Worm (Caenorhabditis elegans) whole organism, young adult: Measurements from ENCODE around the gene memb-2.

Source experiments
- B0035.1 ChIP-seq: sonication (generic microtip); optimal IDR thresholded peaks from 2 replicates; lab custom pipeline; 2016; ENCODE audit warnings: missing genetic modification characterization, mild to moderate bottlenecking, missing compliant biosample characterization, missing genotype, missing genetic modification reagents
- B0261.1 ChIP-seq: sonication (generic microtip); optimal IDR thresholded peaks from 2 replicates; lab custom pipeline; 2016; ENCODE audit warnings: mild to moderate bottlenecking, missing genetic modification characterization, moderate library complexity, missing compliant biosample characterization
- F33H1.4 ChIP-seq: fragments of 200-800 bp; sonication (Bioruptor generic); IDR thresholded peaks from 2 replicates; pipeline ENCODE4 v1.3.6; 2022; ENCODE audit warnings: missing genetic modification reagents, missing genetic modification characterization, missing compliant biosample characterization
- F37B4.10 ChIP-seq: fragments of 200-800 bp; sonication (Bioruptor generic); IDR thresholded peaks from 2 replicates; pipeline ENCODE4 v1.3.6; 2022; ENCODE audit warnings: missing genetic modification characterization, missing compliant biosample characterization
- F39B2.1 ChIP-seq: fragments of 200-800 bp; sonication (Bioruptor generic); IDR thresholded peaks from 2 replicates; pipeline ENCODE4 v1.3.6; 2022; ENCODE audit warnings: missing genetic modification reagents, missing genetic modification characterization, missing compliant biosample characterization
- K12H6.12 ChIP-seq: fragments of 200-800 bp; sonication (Bioruptor generic); optimal IDR thresholded peaks from 2 replicates; lab custom pipeline; 2018; ENCODE audit warnings: mild to moderate bottlenecking, missing genetic modification characterization, missing compliant biosample characterization
- akir-1 ChIP-seq: fragments of 200-800 bp; sonication (Bioruptor generic); optimal IDR thresholded peaks from 2 replicates; lab custom pipeline; 2018; ENCODE audit warnings: mild to moderate bottlenecking, missing genetic modification characterization, moderate library complexity, missing compliant biosample characterization
- attf-5 ChIP-seq: fragments of 200-800 bp; sonication (Bioruptor generic); optimal IDR thresholded peaks from 2 replicates; lab custom pipeline; 2018; ENCODE audit warnings: mild to moderate bottlenecking, missing genetic modification characterization, missing compliant biosample characterization
- attf-6 ChIP-seq: fragments of 200-800 bp; sonication (Bioruptor generic); IDR thresholded peaks from 2 replicates; pipeline ENCODE4 v1.3.6; 2022; ENCODE audit warnings: missing genetic modification reagents, missing genetic modification characterization, missing compliant biosample characterization
- cebp-2 ChIP-seq: fragments of 200-800 bp; sonication (Bioruptor generic); IDR thresholded peaks from 2 replicates; pipeline ENCODE4 v1.3.6; 2022; ENCODE audit warnings: missing genetic modification characterization, missing compliant biosample characterization
- ceh-91 ChIP-seq: fragments of 200-800 bp; sonication (Bioruptor generic); IDR thresholded peaks from 2 replicates; pipeline ENCODE4 v1.3.6; 2022; ENCODE audit warnings: missing genetic modification reagents, missing genetic modification characterization, missing compliant biosample characterization
- dox-1 ChIP-seq: fragments of 200-800 bp; sonication (Bioruptor generic); IDR thresholded peaks from 2 replicates; pipeline ENCODE4 v1.3.6; 2022; ENCODE audit warnings: missing genetic modification reagents, missing genetic modification characterization, missing compliant biosample characterization
- efl-1 ChIP-seq: fragments of 150-350 bp; optimal IDR thresholded peaks from 2 replicates; lab custom pipeline; 2014; ENCODE audit warnings: missing biosample characterization, missing genetic modification reagents, missing genetic modification characterization
- egl-44 ChIP-seq: fragments of 200-800 bp; sonication (Bioruptor generic); IDR thresholded peaks from 2 replicates; pipeline ENCODE4 v1.3.6; 2022; ENCODE audit warnings: missing genetic modification reagents, missing genetic modification characterization, missing compliant biosample characterization
- him-1 ChIP-seq: sonication (generic microtip); optimal IDR thresholded peaks from 2 replicates; lab custom pipeline; 2016; ENCODE audit warnings: missing genotype, missing genetic modification reagents, missing genetic modification characterization, missing compliant biosample characterization
- hlh-12 ChIP-seq: sonication (generic microtip); optimal IDR thresholded peaks from 2 replicates; lab custom pipeline; 2016; ENCODE audit warnings: missing genetic modification characterization, missing compliant biosample characterization
- hmg-1.2 ChIP-seq: fragments of 200-800 bp; sonication (Bioruptor generic); IDR thresholded peaks from 2 replicates; pipeline ENCODE4 v1.3.6; 2022; ENCODE audit warnings: missing genetic modification reagents, missing genetic modification characterization, missing compliant biosample characterization
- let-607 ChIP-seq, 2 experiments: fragments of 200-800 bp in 1 of 2; sonication (Bioruptor generic) in 1 of 2; sonication (generic microtip) in 1 of 2; optimal IDR thresholded peaks; 2 replicates each; lab custom pipeline; 2016 to 2018; ENCODE audit warnings: mild to moderate bottlenecking in 2 of 2, missing compliant biosample characterization in 2 of 2, missing genetic modification characterization in 2 of 2, moderate library complexity in 2 of 2, missing genotype in 1 of 2
- lin-35 ChIP-seq, 3 experiments: fragments of 150-350 bp in 2 of 3; sonication (generic microtip) in 1 of 3; optimal IDR thresholded peaks; 2 replicates each; lab custom pipeline; 2014 to 2018; ENCODE audit warnings: missing biosample characterization in 3 of 3, missing genetic modification characterization in 3 of 3, missing genetic modification reagents in 3 of 3
- lir-1 ChIP-seq: fragments of 200-800 bp; sonication (Bioruptor generic); conservative IDR thresholded peaks from 2 replicates; pipeline ENCODE4 v1.3.6; 2022; ENCODE audit warnings: missing genetic modification reagents, missing genetic modification characterization, missing compliant biosample characterization
- madf-6 ChIP-seq: fragments of 200-800 bp; sonication (Bioruptor generic); IDR thresholded peaks from 2 replicates; pipeline ENCODE4 v1.3.6; 2022; ENCODE audit warnings: missing genetic modification reagents, missing genetic modification characterization, missing compliant biosample characterization
- mcd-1 ChIP-seq: fragments of 200-800 bp; sonication (Bioruptor generic); IDR thresholded peaks from 2 replicates; pipeline ENCODE4 v1.3.6; 2022; ENCODE audit warnings: missing genetic modification reagents, missing genetic modification characterization, missing compliant biosample characterization
- nfya-1 ChIP-seq: sonication (generic microtip); optimal IDR thresholded peaks from 2 replicates; lab custom pipeline; 2017; ENCODE audit warnings: antibody characterized with exemption, missing compliant biosample characterization, missing genetic modification characterization, borderline replicate concordance; ENCODE audit not compliant: insufficient read depth
- nfya-2 ChIP-seq: fragments of 200-800 bp; sonication (Bioruptor generic); IDR thresholded peaks from 2 replicates; pipeline ENCODE4 v1.3.6; 2022; ENCODE audit warnings: missing genetic modification reagents, missing genetic modification characterization, missing compliant biosample characterization
- nhr-27 ChIP-seq: fragments of 200-800 bp; sonication (Bioruptor generic); optimal IDR thresholded peaks from 2 replicates; lab custom pipeline; 2018; ENCODE audit warnings: mild to moderate bottlenecking, missing genetic modification characterization, moderate library complexity, missing compliant biosample characterization
- pbrm-1 ChIP-seq: fragments of 200-800 bp; sonication (Bioruptor generic); IDR thresholded peaks from 2 replicates; pipeline ENCODE4 v1.3.6; 2022; ENCODE audit warnings: missing genetic modification reagents, missing genetic modification characterization, missing compliant biosample characterization
- pha-4 ChIP-seq: fragments of 150-350 bp; sonication (generic microtip); optimal IDR thresholded peaks from 2 replicates; lab custom pipeline; 2014; ENCODE audit warnings: missing biosample characterization, missing genetic modification reagents, missing genetic modification characterization
- rec-8 ChIP-seq, 2 experiments: sonication (generic microtip); optimal IDR thresholded peaks; 2 replicates each; lab custom pipeline; 2016; ENCODE audit warnings: mild to moderate bottlenecking in 2 of 2, missing genetic modification characterization in 2 of 2, missing genetic modification reagents in 2 of 2, missing genotype in 2 of 2, missing biosample characterization in 1 of 2, missing compliant biosample characterization in 1 of 2, moderate library complexity in 1 of 2
- repo-1 ChIP-seq: sonication (generic microtip); optimal IDR thresholded peaks from 2 replicates; lab custom pipeline; 2017; ENCODE audit warnings: mild to moderate bottlenecking, missing genetic modification characterization, missing compliant biosample characterization
- rpc-1 ChIP-seq, 2 experiments: fragments of 150-350 bp in 1 of 2; sonication (generic microtip) in 1 of 2; optimal IDR thresholded peaks; 2 replicates each; lab custom pipeline; 2014 to 2018; ENCODE audit warnings: missing biosample characterization in 1 of 2, missing genetic modification characterization in 1 of 2, missing genetic modification reagents in 1 of 2, missing genotype in 1 of 2
- sdz-38 ChIP-seq: sonication (generic microtip); optimal IDR thresholded peaks from 2 replicates; lab custom pipeline; 2016; ENCODE audit warnings: missing genotype, missing genetic modification characterization, missing compliant biosample characterization
- snpc-1.1 ChIP-seq: sonication (generic microtip); optimal IDR thresholded peaks from 2 replicates; lab custom pipeline; 2017; ENCODE audit warnings: missing genetic modification characterization, mild to moderate bottlenecking, missing compliant biosample characterization, antibody characterized with exemption, moderate library complexity, missing genotype, missing genetic modification reagents; ENCODE audit not compliant: insufficient read depth
- snpc-1.3 ChIP-seq: sonication (generic microtip); optimal IDR thresholded peaks from 2 replicates; lab custom pipeline; 2017; ENCODE audit warnings: missing genetic modification characterization, mild to moderate bottlenecking, missing compliant biosample characterization, antibody characterized with exemption, moderate library complexity, missing genotype, missing genetic modification reagents; ENCODE audit not compliant: insufficient read depth
- snpc-3.4 ChIP-seq: sonication (generic microtip); optimal IDR thresholded peaks from 2 replicates; lab custom pipeline; 2017; ENCODE audit warnings: missing genetic modification characterization, mild to moderate bottlenecking, missing compliant biosample characterization, antibody characterized with exemption, moderate library complexity, missing genotype, missing genetic modification reagents
- snpc-4 ChIP-seq, 5 experiments: fragments of 150-350 bp in 1 of 5; sonication (generic microtip) in 4 of 5; optimal IDR thresholded peaks; 2 replicates each; lab custom pipeline; 2014 to 2018; ENCODE audit warnings: missing genetic modification characterization in 5 of 5, missing biosample characterization in 3 of 5, antibody characterized with exemption in 2 of 5, mild to moderate bottlenecking in 2 of 5, missing compliant biosample characterization in 2 of 5, missing genotype in 2 of 5, moderate library complexity in 2 of 5, missing genetic modification reagents in 1 of 5
- somi-1 ChIP-seq: fragments of 200-800 bp; sonication (Bioruptor generic); optimal IDR thresholded peaks from 2 replicates; lab custom pipeline; 2018; ENCODE audit warnings: mild to moderate bottlenecking, missing genetic modification characterization, missing compliant biosample characterization
- unc-130 ChIP-seq: sonication (generic microtip); optimal IDR thresholded peaks from 2 replicates; lab custom pipeline; 2016; ENCODE audit warnings: missing genetic modification reagents, missing genetic modification characterization, missing compliant biosample characterization
- xnd-1 ChIP-seq: sonication (generic microtip); optimal IDR thresholded peaks from 2 replicates; lab custom pipeline; 2016; ENCODE audit warnings: missing genotype, missing genetic modification reagents, missing genetic modification characterization, missing compliant biosample characterization
- zfh-2 ChIP-seq: fragments of 200-800 bp; sonication (Bioruptor generic); conservative IDR thresholded peaks from 2 replicates; pipeline ENCODE4 v1.3.6; 2022; ENCODE audit warnings: missing genetic modification reagents, missing genetic modification characterization, missing compliant biosample characterization
- ztf-28 ChIP-seq: fragments of 200-800 bp; sonication (Bioruptor generic); IDR thresholded peaks from 2 replicates; pipeline ENCODE4 v1.3.6; 2022; ENCODE audit warnings: missing genetic modification reagents, missing genetic modification characterization, missing compliant biosample characterization
- ztf-3 ChIP-seq: fragments of 200-800 bp; sonication (Bioruptor generic); optimal IDR thresholded peaks from 2 replicates; lab custom pipeline; 2018; ENCODE audit warnings: mild to moderate bottlenecking, missing genetic modification characterization, missing compliant biosample characterization

memb-2 gene

DNA sequence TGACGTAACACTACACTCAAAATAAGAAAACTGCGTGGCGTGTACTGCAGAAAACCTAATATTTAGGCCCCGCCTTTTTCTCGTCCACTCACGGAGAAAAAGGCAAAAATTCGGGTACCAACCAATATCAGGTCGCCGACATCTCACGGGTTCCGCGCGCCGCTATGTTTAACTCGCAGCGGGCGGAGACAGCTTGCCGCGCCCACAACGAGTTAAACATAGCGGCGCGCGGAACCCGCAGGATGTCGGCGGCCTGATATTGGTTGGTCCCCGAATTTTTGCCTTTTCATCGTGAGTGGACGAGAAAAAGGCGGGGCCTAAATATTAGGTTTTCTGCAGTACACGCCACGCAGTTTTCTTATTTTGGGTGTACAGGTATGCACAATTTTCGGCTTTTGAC, 17.5 kb downstream of the memb-2 start:
- TF ChIP-seq snpc-4 (GFP tag; optimal IDR thresholded peaks at IDR 0.05; lab: Kevin White, UChicago) (peak; percentile 77), snpc-4 (tag; optimal IDR thresholded peaks at IDR 0.05; lab: Kevin White, UChicago) (peak in 3 of 4 experiments; percentile 79 to 98 (median 96)), mcd-1 (GFP tag; lab: Robert Waterston, UW) (peak; percentile 39), attf-6 (GFP tag; lab: Robert Waterston, UW) (peak; percentile 12; the same call in 1 of the 2 replicates), hmg-1.2 (GFP tag; lab: Robert Waterston, UW) (peak; percentile 72), pbrm-1 (0 out of 2 replicates have a peak, but pooled peaks have one; percentile 16), snpc-1.1 (tag; lab: Kevin White, UChicago) (peak; percentile 79), snpc-3.4 (tag; lab: Kevin White, UChicago) (peak; percentile 32), xnd-1 (peak; percentile 7)

DNA sequence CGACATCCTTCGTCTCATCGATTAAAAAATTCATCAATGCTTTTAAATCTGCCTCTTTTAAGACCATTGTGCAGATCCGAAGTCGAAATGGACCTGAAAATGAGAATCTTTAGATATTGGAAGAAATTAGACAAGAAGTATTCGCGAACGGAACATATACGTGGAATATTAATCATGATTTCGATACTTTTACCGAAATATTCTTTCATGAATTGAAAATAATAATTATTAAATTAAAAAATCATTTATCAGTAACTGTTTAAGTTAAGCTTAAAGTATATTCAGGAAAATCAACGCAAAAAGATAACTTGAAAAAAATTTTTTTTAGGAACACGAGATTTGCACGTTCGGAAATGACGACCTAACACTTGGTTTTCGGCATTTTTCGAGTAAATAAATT, 18.7 kb downstream of the memb-2 start, which contains the start of gene CD4.8:
Gene CD4.8, minus strand, starts transcription at position 101 of the 400 bp plus-strand sequence.
- no peak for TF ChIP-seq attf-6 (GFP tag; lab: Robert Waterston, UW)
- TF ChIP-seq let-607 (tag; optimal IDR thresholded peaks at IDR 0.05; lab: Kevin White, UChicago), result no peak
- no peak for TF ChIP-seq hlh-12 (tag; lab: Kevin White, UChicago)
- TF ChIP-seq ztf-28, result no peak
- TF ChIP-seq pbrm-1, result no peak
- no peak for TF ChIP-seq rpc-1 (optimal IDR thresholded peaks at IDR 0.05; lab: Kevin White, UChicago)
- TF ChIP-seq rpc-1 (tag; optimal IDR thresholded peaks at IDR 0.05; lab: Kevin White, UChicago), result no peak
- TF ChIP-seq repo-1 (tag; lab: Kevin White, UChicago), result no peak
- no peak for TF ChIP-seq ceh-91 (GFP tag; lab: Robert Waterston, UW)
- TF ChIP-seq snpc-3.4 (tag; lab: Kevin White, UChicago), result no peak
- no peak for TF ChIP-seq dox-1 (GFP tag; lab: Robert Waterston, UW)
- TF ChIP-seq F33H1.4 (GFP tag; lab: Robert Waterston, UW), result no peak
- no peak for TF ChIP-seq F39B2.1 (GFP tag; lab: Robert Waterston, UW)
- no peak for TF ChIP-seq sdz-38 (tag; lab: Kevin White, UChicago)
- TF ChIP-seq B0261.1 (tag; lab: Kevin White, UChicago), result no peak

DNA sequence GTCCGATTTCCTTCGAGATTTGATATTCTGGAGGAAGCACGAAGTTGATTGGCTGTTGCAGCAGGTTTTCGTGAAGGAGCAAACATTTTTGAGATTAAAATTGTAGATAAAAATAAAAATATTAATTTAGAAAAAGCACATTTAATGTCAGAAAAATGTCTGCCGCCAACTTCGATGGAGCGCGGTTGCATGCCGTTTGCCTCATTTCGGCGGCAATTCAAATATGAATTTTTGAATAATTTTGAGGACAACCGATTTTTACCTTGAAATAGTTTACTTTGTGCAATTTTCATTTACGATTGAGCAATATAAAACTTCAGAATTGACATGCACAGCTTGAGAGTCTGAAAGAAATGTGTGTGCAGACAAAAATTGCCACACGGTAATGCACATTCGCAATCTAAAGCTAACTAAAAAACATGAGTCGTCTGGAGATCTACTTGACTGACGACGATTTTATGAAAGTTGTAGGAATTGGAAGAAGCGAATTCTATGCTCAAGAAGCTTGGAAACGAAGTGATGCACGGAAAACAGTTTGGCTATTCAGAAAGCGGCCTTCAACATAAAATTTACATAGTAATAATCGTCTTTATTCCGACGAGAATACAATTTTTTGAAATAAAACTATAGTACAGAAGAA, 23.4 kb downstream of the memb-2 start, which contains the start of gene zhit-1:
Gene zhit-1, minus strand, starts transcription at position 161 of the 640 bp plus-strand sequence.
- peak; percentile 87 for TF ChIP-seq mcd-1 (GFP tag; lab: Robert Waterston, UW)
- no peak for TF ChIP-seq K12H6.12
- TF ChIP-seq attf-5 (GFP tag; lab: Kevin White, UChicago), result no peak
- no peak for TF ChIP-seq ztf-3 (GFP tag; lab: Kevin White, UChicago)
- no peak for TF ChIP-seq lir-1 (GFP tag; lab: Robert Waterston, UW)
- TF ChIP-seq rec-8 (tag; optimal IDR thresholded peaks at IDR 0.05; lab: Kevin White, UChicago), result no peak
- TF ChIP-seq egl-44 (GFP tag; lab: Robert Waterston, UW), result no peak
- no peak for TF ChIP-seq B0035.1 (tag; lab: Kevin White, UChicago)
- TF ChIP-seq snpc-1.3 (tag; lab: Kevin White, UChicago), result no peak
- TF ChIP-seq somi-1, result no peak
- no peak for TF ChIP-seq unc-130
- TF ChIP-seq pha-4, result no peak
- TF ChIP-seq madf-6, result peak; percentile 37
- TF ChIP-seq snpc-3.4 (tag; lab: Kevin White, UChicago), result no peak
- TF ChIP-seq hmg-1.2 (GFP tag; lab: Robert Waterston, UW), result 0 out of 2 replicates have a peak, but pooled peaks have one; percentile 20
- TF ChIP-seq nfya-2 (GFP tag; lab: Robert Waterston, UW), result no peak
- TF ChIP-seq cebp-2, result no peak
- TF ChIP-seq akir-1 (GFP tag; lab: Kevin White, UChicago), result no peak
- TF ChIP-seq him-1 (tag; lab: Kevin White, UChicago), result peak; percentile 25
- TF ChIP-seq efl-1 (GFP tag; lab: Kevin White, UChicago), result peak; percentile 79
- no peak for TF ChIP-seq nfya-1 (tag; lab: Kevin White, UChicago)
- peak in 2 of 3 experiments; percentile 60 to 73 for TF ChIP-seq lin-35 (GFP tag; optimal IDR thresholded peaks at IDR 0.05; lab: Kevin White, UChicago)
- TF ChIP-seq dox-1 (GFP tag; lab: Robert Waterston, UW), result no peak
- no peak for TF ChIP-seq repo-1 (tag; lab: Kevin White, UChicago)
- no peak for TF ChIP-seq nhr-27 (tag; lab: Kevin White, UChicago)
- no peak for TF ChIP-seq F37B4.10 (GFP tag; lab: Robert Waterston, UW)
- no peak for TF ChIP-seq zfh-2 (GFP tag; lab: Robert Waterston, UW)
